Worm (Caenorhabditis elegans): ENCODE data around the gene pxmp-4.

The pxmp-4 gene

ce11 chrIV:294737-295136 lies 42.2 kb downstream of the pxmp-4 start:
- TF ChIP-seq pros-1 (tag; optimal IDR thresholded peaks at IDR 0.05), result no peak
- no peak for TF ChIP-seq npax-4 (tag; optimal IDR thresholded peaks at IDR 0.05)
- TF ChIP-seq pha-4 (tag; optimal IDR thresholded peaks at IDR 0.05), result no peak
- no peak for TF ChIP-seq hlh-30 (tag; optimal IDR thresholded peaks at IDR 0.05; ENCODE audit: insufficient read depth)
- TF ChIP-seq madf-2 (tag; optimal IDR thresholded peaks at IDR 0.05), result no peak
- TF ChIP-seq nfya-1 (tag; optimal IDR thresholded peaks at IDR 0.05), result no peak
- no peak for TF ChIP-seq elt-4 (tag; optimal IDR thresholded peaks at IDR 0.05)
- TF ChIP-seq ceh-18 (tag; optimal IDR thresholded peaks at IDR 0.05), result no peak
- no peak for TF ChIP-seq hlh-8 (tag; optimal IDR thresholded peaks at IDR 0.05)
- no peak for TF ChIP-seq tbx-2 (tag; optimal IDR thresholded peaks at IDR 0.05)
- TF ChIP-seq pat-9 (tag; optimal IDR thresholded peaks at IDR 0.05), result no peak
- no peak for TF ChIP-seq lin-11 (tag; optimal IDR thresholded peaks at IDR 0.05)
- TF ChIP-seq T23F11.4 (GFP tag; optimal IDR thresholded peaks at IDR 0.05), result no peak
- no peak for TF ChIP-seq ref-2 (tag; optimal IDR thresholded peaks at IDR 0.05)
- no peak for TF ChIP-seq che-1 (tag; optimal IDR thresholded peaks at IDR 0.05)

- TF ChIP-seq eyg-1 (tag; optimal IDR thresholded peaks at IDR 0.05), result no peak
- no peak for TF ChIP-seq T23F11.4 (GFP tag; optimal IDR thresholded peaks at IDR 0.05)
- no peak for TF ChIP-seq ceh-45 (GFP tag; IDR thresholded peaks at IDR 0.05)
- no peak for TF ChIP-seq rnt-1 (tag; optimal IDR thresholded peaks at IDR 0.05)
- no peak for TF ChIP-seq odd-2 (tag; optimal IDR thresholded peaks at IDR 0.05)
- TF ChIP-seq mec-3 (tag; optimal IDR thresholded peaks at IDR 0.05; ENCODE audit: borderline replicate concordance), result no peak
- no peak for TF ChIP-seq tbx-2 (tag; optimal IDR thresholded peaks at IDR 0.05)
- TF ChIP-seq F13H6.1 (tag; optimal IDR thresholded peaks at IDR 0.05), result no peak
- no peak for TF ChIP-seq ceh-18 (tag; optimal IDR thresholded peaks at IDR 0.05)
- no peak for TF ChIP-seq Y22D7AL.16 (tag; optimal IDR thresholded peaks at IDR 0.05)
- no peak for TF ChIP-seq K09A11.1 (tag; optimal IDR thresholded peaks at IDR 0.05; ENCODE audit: insufficient read depth)
- TF ChIP-seq fax-1 (tag; optimal IDR thresholded peaks at IDR 0.05), result no peak
Observed at ce11 chrIV:293995-294700, 42.8 kb downstream of the pxmp-4 start.

ce11 chrIV:293163-293755 lies 43.7 kb downstream of the pxmp-4 start:
- TF ChIP-seq T23F11.4 (GFP tag; optimal IDR thresholded peaks at IDR 0.05), result no peak
- TF ChIP-seq eyg-1 (tag; optimal IDR thresholded peaks at IDR 0.05), result no peak
- no peak for TF ChIP-seq che-1 (tag; optimal IDR thresholded peaks at IDR 0.05)
- TF ChIP-seq lin-11 (tag; optimal IDR thresholded peaks at IDR 0.05), result no peak
- TF ChIP-seq zip-5 (tag; optimal IDR thresholded peaks at IDR 0.05), result no peak
- no peak for TF ChIP-seq unc-86 (tag; optimal IDR thresholded peaks at IDR 0.05)
- no peak for TF ChIP-seq ref-2 (tag; optimal IDR thresholded peaks at IDR 0.05)
- TF ChIP-seq pat-9 (tag; optimal IDR thresholded peaks at IDR 0.05), result no peak
- no peak for TF ChIP-seq ceh-18 (tag; optimal IDR thresholded peaks at IDR 0.05)
- TF ChIP-seq hlh-30 (tag; optimal IDR thresholded peaks at IDR 0.05; ENCODE audit: insufficient read depth), result no peak
- no peak for TF ChIP-seq ceh-45 (GFP tag; IDR thresholded peaks at IDR 0.05)
- TF ChIP-seq C38D4.7 (GFP tag; optimal IDR thresholded peaks at IDR 0.05), result no peak
- TF ChIP-seq ceh-9 (tag; optimal IDR thresholded peaks at IDR 0.05), result no peak
- TF ChIP-seq nfya-1 (tag; optimal IDR thresholded peaks at IDR 0.05), result no peak
- no peak for TF ChIP-seq ceh-30 (tag; optimal IDR thresholded peaks at IDR 0.05)
- TF ChIP-seq unc-3 (GFP tag; conservative IDR thresholded peaks at IDR 0.05), result no peak
- TF ChIP-seq unc-3 (tag; optimal IDR thresholded peaks at IDR 0.05), result no peak
- no peak for TF ChIP-seq nhr-232 (tag; optimal IDR thresholded peaks at IDR 0.05)

ce11 chrIV:291851-292367 lies 45.1 kb downstream of the pxmp-4 start:
- no peak for TF ChIP-seq zip-5 (tag; optimal IDR thresholded peaks at IDR 0.05)
- TF ChIP-seq sdc-2 (tag; optimal IDR thresholded peaks at IDR 0.05), result no peak
- TF ChIP-seq ceh-48 (tag; optimal IDR thresholded peaks at IDR 0.05), result no peak
- no peak for TF ChIP-seq hlh-30 (tag; optimal IDR thresholded peaks at IDR 0.05; ENCODE audit: insufficient read depth)
- TF ChIP-seq C08G9.2 (tag; optimal IDR thresholded peaks at IDR 0.05), result no peak
- TF ChIP-seq elt-2 (tag; optimal IDR thresholded peaks at IDR 0.05), result peak; percentile 95
- peak; percentile 18 for TF ChIP-seq pqm-1 (tag; optimal IDR thresholded peaks at IDR 0.05)
- TF ChIP-seq hlh-6 (tag; optimal IDR thresholded peaks at IDR 0.05), result no peak
- no peak for TF ChIP-seq ceh-24 (tag; optimal IDR thresholded peaks at IDR 0.05)
